Worm (Caenorhabditis elegans) whole organism, L1 larva: ENCODE measurements around the gene ccd-5.

Source experiments
- C04F5.9 ChIP-seq: sonication (generic microtip); optimal IDR thresholded peaks from 2 replicates; lab custom pipeline; 2016; ENCODE audit warnings: missing genetic modification characterization, missing compliant biosample characterization
- Y116A8C.19 ChIP-seq: sonication (generic microtip); optimal IDR thresholded peaks from 2 replicates; lab custom pipeline; 2016; ENCODE audit warnings: missing compliant biosample characterization, missing genetic modification characterization, borderline replicate concordance
- alr-1 ChIP-seq: fragments of 200-800 bp; sonication (Bioruptor generic); optimal IDR thresholded peaks from 2 replicates; lab custom pipeline; 2018; ENCODE audit warnings: borderline replicate concordance, mild to moderate bottlenecking, missing genetic modification characterization, missing compliant biosample characterization
- ceh-8 ChIP-seq: fragments of 200-800 bp; sonication (Bioruptor generic); optimal IDR thresholded peaks from 2 replicates; lab custom pipeline; 2018; ENCODE audit warnings: mild to moderate bottlenecking, missing genetic modification characterization, moderate library complexity, missing compliant biosample characterization
- ceh-90 ChIP-seq: sonication (generic microtip); optimal IDR thresholded peaks from 2 replicates; lab custom pipeline; 2016; ENCODE audit warnings: missing genetic modification characterization, missing compliant biosample characterization
- dpl-1 ChIP-seq, 3 experiments: fragments of 150-350 bp in 2 of 3; sonication (generic microtip) in 1 of 3; optimal IDR thresholded peaks; 2 replicates each; lab custom pipeline; 2014 to 2017; ENCODE audit warnings: missing biosample characterization in 3 of 3, missing genetic modification characterization in 3 of 3, missing genetic modification reagents in 3 of 3
- dsc-1 ChIP-seq: sonication (generic microtip); optimal IDR thresholded peaks from 2 replicates; lab custom pipeline; 2016; ENCODE audit warnings: mild to moderate bottlenecking, missing genetic modification characterization, missing compliant biosample characterization
- efl-1 ChIP-seq, 4 experiments: fragments of 150-350 bp; optimal IDR thresholded peaks in 3 of 4; peaks in 1 of 4; 1 replicate in 1 of 4; 2 replicates in 3 of 4; lab custom pipeline; 2014; ENCODE audit warnings: missing biosample characterization in 2 of 4, missing genetic modification characterization in 2 of 4, missing genetic modification reagents in 2 of 4
- efl-3 ChIP-seq: fragments of 200-800 bp; sonication (Bioruptor generic); optimal IDR thresholded peaks from 2 replicates; lab custom pipeline; 2018; ENCODE audit warnings: mild to moderate bottlenecking, missing genetic modification characterization, missing compliant biosample characterization
- elt-3 ChIP-seq, 6 experiments: fragments of 150-350 bp in 1 of 6; sonication (generic microtip); optimal IDR thresholded peaks; 2 replicates each; lab custom pipeline; 2017 to 2018; ENCODE audit warnings: missing biosample characterization in 6 of 6, missing genetic modification characterization in 6 of 6, inconsistent platforms in 1 of 6
- ets-5 ChIP-seq: fragments of 200-800 bp; sonication (Bioruptor generic); IDR thresholded peaks from 2 replicates; pipeline ENCODE4 v1.3.6; 2022; ENCODE audit warnings: missing genetic modification characterization, missing compliant biosample characterization
- fkh-4 ChIP-seq: sonication (generic microtip); optimal IDR thresholded peaks from 2 replicates; lab custom pipeline; 2016; ENCODE audit warnings: missing compliant biosample characterization, missing genetic modification characterization, borderline replicate concordance
- fkh-8 ChIP-seq: sonication (generic microtip); optimal IDR thresholded peaks from 2 replicates; lab custom pipeline; 2016; ENCODE audit warnings: mild to moderate bottlenecking, missing genetic modification characterization, missing compliant biosample characterization
- fos-1 ChIP-seq: fragments of 150-350 bp; optimal IDR thresholded peaks from 2 replicates; lab custom pipeline; 2014; ENCODE audit warnings: missing biosample characterization, missing genetic modification characterization
- hlh-17 ChIP-seq: fragments of 200-800 bp; sonication (Bioruptor generic); optimal IDR thresholded peaks from 2 replicates; lab custom pipeline; 2018; ENCODE audit warnings: missing genetic modification characterization, mild to moderate bottlenecking, missing compliant biosample characterization, moderate library complexity, borderline replicate concordance
- hlh-4 ChIP-seq: sonication (generic microtip); optimal IDR thresholded peaks from 2 replicates; lab custom pipeline; 2016; ENCODE audit warnings: mild to moderate bottlenecking, missing genetic modification characterization, missing compliant biosample characterization
- hpl-2 ChIP-seq: fragments of 150-350 bp; optimal IDR thresholded peaks from 2 replicates; lab custom pipeline; 2014; ENCODE audit warnings: missing biosample characterization, missing genetic modification reagents, missing genetic modification characterization
- irx-1 ChIP-seq: sonication (generic microtip); optimal IDR thresholded peaks from 2 replicates; lab custom pipeline; 2016; ENCODE audit warnings: missing genetic modification characterization, missing compliant biosample characterization
- jun-1 ChIP-seq: fragments of 150-350 bp; optimal IDR thresholded peaks from 2 replicates; lab custom pipeline; 2014; ENCODE audit warnings: missing biosample characterization, missing genetic modification reagents, missing genetic modification characterization
- lin-13 ChIP-seq: fragments of 150-350 bp; optimal IDR thresholded peaks from 2 replicates; lab custom pipeline; 2014; ENCODE audit warnings: missing biosample characterization, missing genetic modification reagents, missing genetic modification characterization
- lin-14 ChIP-seq: fragments of 200-800 bp; sonication (Bioruptor generic); optimal IDR thresholded peaks from 2 replicates; lab custom pipeline; 2018; ENCODE audit warnings: mild to moderate bottlenecking, missing genetic modification characterization, moderate library complexity, missing compliant biosample characterization
- lin-35 ChIP-seq, 2 experiments: fragments of 150-350 bp; optimal IDR thresholded peaks; 2 replicates each; lab custom pipeline; 2014; ENCODE audit warnings: missing biosample characterization in 2 of 2, missing genetic modification characterization in 2 of 2, missing genetic modification reagents in 2 of 2
- lin-39 ChIP-seq: fragments of 150-350 bp; optimal IDR thresholded peaks from 2 replicates; lab custom pipeline; 2014; ENCODE audit warnings: missing biosample characterization, missing genetic modification reagents, missing genetic modification characterization
- lir-3 ChIP-seq: sonication (generic microtip); optimal IDR thresholded peaks from 2 replicates; lab custom pipeline; 2016; ENCODE audit warnings: mild to moderate bottlenecking, missing genetic modification characterization, moderate library complexity, missing compliant biosample characterization; ENCODE audit not compliant: poor library complexity
- lsy-2 ChIP-seq, 2 experiments: fragments of 150-350 bp; optimal IDR thresholded peaks; 2 replicates each; lab custom pipeline; 2014; ENCODE audit warnings: missing biosample characterization in 2 of 2, missing genetic modification characterization in 2 of 2
- mab-9 ChIP-seq: fragments of 200-800 bp; sonication (Bioruptor generic); IDR thresholded peaks from 2 replicates; pipeline ENCODE4 v1.3.6; 2022; ENCODE audit warnings: missing genetic modification reagents, missing genetic modification characterization, missing compliant biosample characterization
- mdl-1 ChIP-seq, 2 experiments: fragments of 150-350 bp; optimal IDR thresholded peaks; 2 replicates each; lab custom pipeline; 2014 to 2017; ENCODE audit warnings: missing biosample characterization in 2 of 2, missing genetic modification characterization in 2 of 2, inconsistent platforms in 1 of 2
- mef-2 ChIP-seq: fragments of 150-350 bp; optimal IDR thresholded peaks from 2 replicates; lab custom pipeline; 2014; ENCODE audit warnings: missing biosample characterization, missing genetic modification characterization
- mep-1 ChIP-seq: fragments of 150-350 bp; optimal IDR thresholded peaks from 2 replicates; lab custom pipeline; 2014; ENCODE audit warnings: missing biosample characterization, missing genetic modification characterization
- nhr-12 ChIP-seq: sonication (generic microtip); optimal IDR thresholded peaks from 2 replicates; lab custom pipeline; 2017; ENCODE audit warnings: missing biosample characterization, missing genetic modification characterization
- nhr-20 ChIP-seq: sonication (generic microtip); optimal IDR thresholded peaks from 2 replicates; lab custom pipeline; 2016; ENCODE audit warnings: mild to moderate bottlenecking, missing genetic modification characterization, missing compliant biosample characterization
- nhr-28 ChIP-seq: fragments of 150-350 bp; optimal IDR thresholded peaks from 2 replicates; lab custom pipeline; 2014; ENCODE audit warnings: missing biosample characterization, missing genetic modification characterization
- nhr-47 ChIP-seq: sonication (generic microtip); optimal IDR thresholded peaks from 2 replicates; lab custom pipeline; 2016; ENCODE audit warnings: mild to moderate bottlenecking, missing genetic modification characterization, moderate library complexity, missing compliant biosample characterization
- nhr-76 ChIP-seq: sonication (generic microtip); optimal IDR thresholded peaks from 2 replicates; lab custom pipeline; 2017; ENCODE audit warnings: missing biosample characterization, missing genetic modification characterization
- nhr-77 ChIP-seq: fragments of 150-350 bp; optimal IDR thresholded peaks from 2 replicates; lab custom pipeline; 2014; ENCODE audit warnings: missing biosample characterization, missing genetic modification characterization
- nhr-84 ChIP-seq: sonication (generic microtip); optimal IDR thresholded peaks from 2 replicates; lab custom pipeline; 2017; ENCODE audit warnings: missing biosample characterization, missing genetic modification characterization
- nhr-85 ChIP-seq: sonication (generic microtip); peaks from one replicate; lab custom pipeline; 2016; ENCODE audit warnings: missing genetic modification characterization, inconsistent platforms, missing compliant biosample characterization
- nhr-90 ChIP-seq: sonication (generic microtip); optimal IDR thresholded peaks from 2 replicates; lab custom pipeline; 2016; ENCODE audit warnings: mild to moderate bottlenecking, missing genetic modification characterization, missing compliant biosample characterization; ENCODE audit not compliant: poor library complexity
- pax-3 ChIP-seq: fragments of 200-800 bp; sonication (Bioruptor generic); optimal IDR thresholded peaks from 2 replicates; lab custom pipeline; 2018; ENCODE audit warnings: mild to moderate bottlenecking, missing genetic modification characterization, moderate library complexity, missing compliant biosample characterization
- pqm-1 ChIP-seq: sonication (generic microtip); optimal IDR thresholded peaks from 3 replicates; lab custom pipeline; 2017; ENCODE audit warnings: missing biosample characterization, missing genetic modification characterization
- skn-1 ChIP-seq: fragments of 150-350 bp; optimal IDR thresholded peaks from 2 replicates; lab custom pipeline; 2014; ENCODE audit warnings: missing biosample characterization, missing genetic modification characterization
- snpc-4 ChIP-seq: fragments of 150-350 bp; optimal IDR thresholded peaks from 2 replicates; lab custom pipeline; 2014; ENCODE audit warnings: missing biosample characterization, missing genetic modification characterization
- snu-23 ChIP-seq: sonication (generic microtip); optimal IDR thresholded peaks from 2 replicates; lab custom pipeline; 2016; ENCODE audit warnings: missing genetic modification characterization, missing compliant biosample characterization
- sptf-1 ChIP-seq: fragments of 150-350 bp; optimal IDR thresholded peaks from 2 replicates; lab custom pipeline; 2014; ENCODE audit warnings: missing biosample characterization, missing genetic modification characterization
- sup-37 ChIP-seq: fragments of 200-800 bp; sonication (Bioruptor generic); optimal IDR thresholded peaks from 2 replicates; lab custom pipeline; 2018; ENCODE audit warnings: mild to moderate bottlenecking, missing genetic modification characterization, missing compliant biosample characterization
- swsn-7 ChIP-seq: sonication (generic microtip); optimal IDR thresholded peaks from 2 replicates; lab custom pipeline; 2016; ENCODE audit warnings: missing genetic modification characterization, missing compliant biosample characterization
- tbx-2 ChIP-seq: sonication (generic microtip); optimal IDR thresholded peaks from 2 replicates; lab custom pipeline; 2016; ENCODE audit warnings: missing genetic modification characterization, missing compliant biosample characterization
- tlp-1 ChIP-seq: fragments of 150-350 bp; optimal IDR thresholded peaks from 2 replicates; lab custom pipeline; 2014; ENCODE audit warnings: missing biosample characterization, missing genetic modification characterization
- unc-86 ChIP-seq: sonication (generic microtip); optimal IDR thresholded peaks from 2 replicates; lab custom pipeline; 2016; ENCODE audit warnings: missing genetic modification characterization, missing compliant biosample characterization
- unc-98 ChIP-seq: fragments of 200-800 bp; sonication (Bioruptor generic); IDR thresholded peaks from 2 replicates; pipeline ENCODE4 v1.3.6; 2022; ENCODE audit warnings: missing genetic modification characterization, missing compliant biosample characterization
- vab-15 ChIP-seq: sonication (generic microtip); optimal IDR thresholded peaks from 2 replicates; lab custom pipeline; 2017; ENCODE audit warnings: missing genotype, mild to moderate bottlenecking, missing genetic modification characterization, missing compliant biosample characterization
- xbp-1 ChIP-seq: sonication (generic microtip); optimal IDR thresholded peaks from 2 replicates; lab custom pipeline; 2016; ENCODE audit warnings: missing genetic modification characterization, missing compliant biosample characterization

ccd-5 gene

DNA sequence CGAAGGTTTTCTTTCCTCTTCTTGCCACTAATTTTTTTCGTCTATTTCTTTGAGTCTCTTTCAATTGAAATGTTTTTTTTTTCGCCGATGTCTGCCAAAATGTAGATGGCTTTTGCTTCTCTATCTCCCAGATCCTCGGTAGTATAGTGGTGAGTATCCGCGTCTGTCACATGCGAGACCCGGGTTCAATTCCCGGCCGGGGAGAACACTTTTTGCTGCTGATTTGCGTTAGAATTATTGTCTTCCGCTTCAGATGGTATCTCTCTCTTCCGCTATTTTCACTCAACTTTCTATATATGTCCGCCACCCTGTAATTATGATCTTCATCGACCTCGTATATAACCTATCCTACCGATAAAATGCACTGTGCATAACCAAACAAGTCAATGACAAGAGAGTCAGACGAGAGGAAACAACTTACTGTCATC, 19.0 kb downstream of the ccd-5 start (continued):
- no peak for TF ChIP-seq alr-1 (tag; lab: Kevin White, UChicago)
- TF ChIP-seq nhr-28 (tag; lab: Kevin White, UChicago): no peak
- peak; percentile 2 for TF ChIP-seq lin-13 (GFP tag; lab: Kevin White, UChicago)
- TF ChIP-seq hlh-4 (tag; lab: Kevin White, UChicago): no peak
- TF ChIP-seq elt-3 (tag; optimal IDR thresholded peaks at IDR 0.05; lab: Kevin White, UChicago): peak in 2 of 6 experiments; percentile 53 to 56
- peak; percentile 46 for TF ChIP-seq fos-1 (tag; lab: Kevin White, UChicago)
- TF ChIP-seq fkh-8 (tag; lab: Kevin White, UChicago): peak; percentile 65
- TF ChIP-seq nhr-47 (tag; lab: Kevin White, UChicago): peak; percentile 82
- TF ChIP-seq lin-39 (tag; lab: Kevin White, UChicago): no peak
- TF ChIP-seq pax-3: peak; percentile 21
- peak; percentile 80 for TF ChIP-seq irx-1
- peak in 1 of 3 experiments; percentile 18 for TF ChIP-seq dpl-1 (GFP tag; optimal IDR thresholded peaks at IDR 0.05; lab: Kevin White, UChicago)
- TF ChIP-seq sptf-1: no peak
- TF ChIP-seq hlh-17 (GFP tag; lab: Kevin White, UChicago): no peak
- TF ChIP-seq lir-3 (tag; lab: Kevin White, UChicago): peak; percentile 41
- TF ChIP-seq nhr-77 (tag; lab: Kevin White, UChicago): peak; percentile 43
- peak; percentile 51 for TF ChIP-seq sup-37 (GFP tag; lab: Kevin White, UChicago)
- peak; percentile 67 for TF ChIP-seq lin-14 (GFP tag; lab: Kevin White, UChicago)
- TF ChIP-seq vab-15 (tag; lab: Kevin White, UChicago): no peak
- TF ChIP-seq tbx-2: peak; percentile 72
- peak; percentile 76 for TF ChIP-seq nhr-85 (tag; lab: Kevin White, UChicago)
- TF ChIP-seq ceh-8 (GFP tag; lab: Kevin White, UChicago): no peak
- no peak for TF ChIP-seq nhr-12 (tag; lab: Kevin White, UChicago)
- TF ChIP-seq jun-1: peak; percentile 63
- peak; percentile 82 for TF ChIP-seq snu-23
- TF ChIP-seq nhr-20 (tag; lab: Kevin White, UChicago): peak; percentile 75
- peak; percentile 73 for TF ChIP-seq mep-1 (tag; lab: Kevin White, UChicago)
- peak; percentile 61 for TF ChIP-seq mef-2 (tag; lab: Kevin White, UChicago)
- no peak for TF ChIP-seq hpl-2 (GFP tag; lab: Kevin White, UChicago)
- TF ChIP-seq fkh-4 (tag; lab: Kevin White, UChicago): no peak
- TF ChIP-seq C04F5.9 (tag; lab: Kevin White, UChicago): no peak
- TF ChIP-seq nhr-84: no peak
- TF ChIP-seq lsy-2 (tag; optimal IDR thresholded peaks at IDR 0.05; lab: Kevin White, UChicago): peak; percentile 42 to 67
- TF ChIP-seq swsn-7: peak; percentile 69
- TF ChIP-seq ets-5 (GFP tag; lab: Robert Waterston, UW): no peak
- TF ChIP-seq tlp-1 (tag; lab: Kevin White, UChicago): no peak
- peak; percentile 36 for TF ChIP-seq unc-86
- peak; percentile 64 for TF ChIP-seq xbp-1 (tag; lab: Kevin White, UChicago)
- no peak for TF ChIP-seq snpc-4 (tag; lab: Kevin White, UChicago)
- TF ChIP-seq skn-1 (tag; lab: Kevin White, UChicago): peak; percentile 95
- peak; percentile 38 to 77 for TF ChIP-seq lin-35 (GFP tag; optimal IDR thresholded peaks at IDR 0.05; lab: Kevin White, UChicago)
- TF ChIP-seq nhr-90: peak; percentile 85
- TF ChIP-seq efl-3 (GFP tag; lab: Kevin White, UChicago): no peak
- no peak for TF ChIP-seq mab-9 (GFP tag; lab: Robert Waterston, UW)
- TF ChIP-seq Y116A8C.19 (tag; lab: Kevin White, UChicago): no peak
- peak; percentile 13 to 25 for TF ChIP-seq efl-1 (optimal IDR thresholded peaks at IDR 0.05; lab: Kevin White, UChicago)
- TF ChIP-seq efl-1 (GFP tag; optimal IDR thresholded peaks at IDR 0.05 in 1 of 2; lab: Kevin White, UChicago): no peak
- TF ChIP-seq pqm-1 (tag; lab: Kevin White, UChicago): no peak
- TF ChIP-seq ceh-90 (tag; lab: Kevin White, UChicago): no peak
- no peak for TF ChIP-seq nhr-76
- peak; percentile 83 for TF ChIP-seq dsc-1
- TF ChIP-seq unc-98 (GFP tag; lab: Robert Waterston, UW): no peak
- peak in 1 of 2 experiments; percentile 74 for TF ChIP-seq mdl-1 (tag; optimal IDR thresholded peaks at IDR 0.05; lab: Kevin White, UChicago)
